Worm (Caenorhabditis elegans) whole organism, L4/young adult: Measurements from ENCODE around the gene F52C6.3.

Experiments
- W03F9.2 ChIP-seq: fragments of 150-350 bp; optimal IDR thresholded peaks from 2 replicates; lab custom pipeline; 2014; ENCODE audit warnings: missing biosample characterization, missing genetic modification characterization
- dao-5 ChIP-seq: sonication (generic microtip); optimal IDR thresholded peaks from 2 replicates; lab custom pipeline; 2016; ENCODE audit warnings: missing genotype, missing genetic modification characterization, moderate library complexity, missing compliant biosample characterization
- him-1 ChIP-seq: sonication (generic microtip); optimal IDR thresholded peaks from 2 replicates; lab custom pipeline; 2016; ENCODE audit warnings: missing genotype, missing genetic modification reagents, missing genetic modification characterization, missing compliant biosample characterization

ce11 chrII:1926162-1926561, 1.6 kb downstream of the F52C6.3 start, which contains the start of gene F52C6.2:
- no peak for TF ChIP-seq him-1
- TF ChIP-seq dao-5, result no peak
- TF ChIP-seq W03F9.2 (tag; lab: Kevin White, UChicago), result no peak
